Worm (Caenorhabditis elegans): ENCODE measurements around the gene cyp-25A3.

Gene cyp-25A3

DNA sequence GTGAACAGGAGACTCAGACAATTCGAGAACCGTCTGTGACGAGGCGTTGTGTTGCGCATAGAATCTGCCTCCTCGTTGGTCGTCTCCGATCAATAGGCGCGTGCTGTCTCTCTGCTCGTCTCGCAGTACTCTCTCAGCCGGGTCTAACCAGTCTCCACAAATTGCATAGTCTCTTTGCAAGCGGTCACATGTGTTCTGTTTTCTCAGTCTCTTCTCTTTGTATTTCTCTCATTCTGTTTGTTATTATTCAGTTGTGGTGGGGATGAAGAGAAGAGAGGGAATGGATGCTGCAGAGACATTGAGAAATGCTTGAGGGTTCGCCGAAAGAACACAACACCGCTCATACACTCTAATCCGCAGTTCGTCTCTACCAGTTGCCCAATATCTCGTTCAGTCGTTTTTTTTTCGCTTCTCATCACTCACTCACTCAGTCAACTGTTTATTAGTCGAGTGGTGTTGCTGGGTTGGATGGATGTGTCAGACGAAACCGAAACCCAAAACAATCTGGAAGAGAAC lies 38.1 kb downstream of the cyp-25A3 start (continued):
- TF ChIP-seq snpc-1.3 (tag; optimal IDR thresholded peaks at IDR 0.05; ENCODE audit: insufficient read depth) (no peak), rec-8 (tag; optimal IDR thresholded peaks at IDR 0.05) (peak in 1 of 2 experiments; percentile 5), ekl-4 (GFP tag; IDR thresholded peaks at IDR 0.05) (peak; percentile 91), ceh-27 (GFP tag; optimal IDR thresholded peaks at IDR 0.05) (peak; percentile 93), F52B5.7 (tag; optimal IDR thresholded peaks at IDR 0.05) (peak; percentile 7), Y53F4B.3 (GFP tag; IDR thresholded peaks at IDR 0.05) (no peak), nhr-90 (tag; optimal IDR thresholded peaks at IDR 0.05) (peak; percentile 30), madf-8 (GFP tag; conservative IDR thresholded peaks at IDR 0.05) (no peak), Y56A3A.18 (GFP tag; IDR thresholded peaks at IDR 0.05) (0 out of 2 replicates have a peak, but pooled peaks have one; percentile 61), C06A6.2 (GFP tag; conservative IDR thresholded peaks at IDR 0.05) (peak; percentile 86), ceh-79 (tag; optimal IDR thresholded peaks at IDR 0.05) (no peak), zim-3 (tag; optimal IDR thresholded peaks at IDR 0.05) (no peak), ztf-6 (GFP tag; IDR thresholded peaks at IDR 0.05) (no peak), sea-2 (GFP tag; IDR thresholded peaks at IDR 0.05) (peak; percentile 44; the same call in 1 of the 2 replicates), F49E8.2 (tag; optimal IDR thresholded peaks at IDR 0.05; ENCODE audit: insufficient read depth) (no peak), athp-1 (tag; optimal IDR thresholded peaks at IDR 0.05) (peak; percentile 82), tbp1 (GFP tag; optimal IDR thresholded peaks at IDR 0.05) (peak; percentile 53), fkh-3 (tag; optimal IDR thresholded peaks at IDR 0.05) (no peak), lin-40 (tag; optimal IDR thresholded peaks at IDR 0.05) (peak; percentile 95), egl-44 (GFP tag; IDR thresholded peaks at IDR 0.05) (peak; percentile 56; the same call in 1 of the 2 replicates), aptf-2 (GFP tag; conservative IDR thresholded peaks at IDR 0.05) (no peak), somi-1 (GFP tag; optimal IDR thresholded peaks at IDR 0.05) (peak; percentile 98), egl-18 (GFP tag; IDR thresholded peaks at IDR 0.05) (no peak), nhr-80 (tag; optimal IDR thresholded peaks at IDR 0.05) (peak; percentile 72), ZK185.1 (tag; optimal IDR thresholded peaks at IDR 0.05; ENCODE audit: poor library complexity, severe bottlenecking) (peak; percentile 88), unc-130 (GFP tag; optimal IDR thresholded peaks at IDR 0.05) (peak; percentile 2), nhr-120 (GFP tag; IDR thresholded peaks at IDR 0.05) (no peak), zfh-2 (GFP tag; conservative IDR thresholded peaks at IDR 0.05) (peak; percentile 96), ztf-28 (GFP tag; IDR thresholded peaks at IDR 0.05) (no peak), ztf-3 (GFP tag; optimal IDR thresholded peaks at IDR 0.05) (peak; percentile 77), let-607 (tag; optimal IDR thresholded peaks at IDR 0.05) (peak in 1 of 2 experiments; percentile 83), tbx-9 (tag; optimal IDR thresholded peaks at IDR 0.05; ENCODE audit: borderline replicate concordance) (no peak), gei-17 (GFP tag; optimal IDR thresholded peaks at IDR 0.05) (peak; percentile 72), T26A5.8 (tag; optimal IDR thresholded peaks at IDR 0.05) (no peak), B0336.3 (GFP tag; IDR thresholded peaks at IDR 0.05) (peak; percentile 90), rcor-1 (GFP tag; IDR thresholded peaks at IDR 0.05) (peak; percentile 42), K11D2.4 (GFP tag; IDR thresholded peaks at IDR 0.05) (peak; percentile 89), F22D6.2 (tag; optimal IDR thresholded peaks at IDR 0.05) (peak; percentile 71), unc-62 (GFP tag; optimal IDR thresholded peaks at IDR 0.05) (peak; percentile 83), C17E4.6 (GFP tag; IDR thresholded peaks at IDR 0.05) (0 out of 2 replicates have a peak, but pooled peaks have one; percentile 56), hmg-20 (GFP tag; IDR thresholded peaks at IDR 0.05) (no peak), chd-7 (tag; optimal IDR thresholded peaks at IDR 0.05) (peak; percentile 90), ztf-22 (GFP tag; optimal IDR thresholded peaks at IDR 0.05) (peak; percentile 54), madf-10 (tag; optimal IDR thresholded peaks at IDR 0.05) (peak; percentile 86), T07F8.4 (tag; optimal IDR thresholded peaks at IDR 0.05) (peak; percentile 76), ceh-100 (GFP tag; IDR thresholded peaks at IDR 0.05) (peak; percentile 18; the same call in 1 of the 2 replicates), mcd-1 (GFP tag; IDR thresholded peaks at IDR 0.05) (peak; percentile 78), F39B2.1 (GFP tag; IDR thresholded peaks at IDR 0.05) (no peak)

Data from whole organism, young adult.